Worm (Caenorhabditis elegans) whole organism, L3 larva: ENCODE measurements around the gene C04F6.7.

Experiments
- R02D3.7 ChIP-seq: fragments of 150-350 bp; optimal IDR thresholded peaks from 2 replicates; lab custom pipeline; 2014; ENCODE audit warnings: missing biosample characterization, missing genetic modification characterization
- ZK546.5 ChIP-seq: sonication (generic microtip); optimal IDR thresholded peaks from 2 replicates; lab custom pipeline; 2017; ENCODE audit warnings: missing biosample characterization, missing genetic modification characterization
- ama-1 ChIP-seq: fragments of 150-350 bp; optimal IDR thresholded peaks from 2 replicates; lab custom pipeline; 2018
- ceh-16 ChIP-seq: sonication (generic microtip); optimal IDR thresholded peaks from 2 replicates; lab custom pipeline; 2017; ENCODE audit warnings: missing biosample characterization, missing genetic modification characterization
- ceh-28 ChIP-seq: fragments of 150-350 bp; optimal IDR thresholded peaks from 2 replicates; lab custom pipeline; 2014; ENCODE audit warnings: missing biosample characterization, missing genetic modification reagents, missing genetic modification characterization
- ceh-9 ChIP-seq: sonication (generic microtip); optimal IDR thresholded peaks from 2 replicates; lab custom pipeline; 2018; ENCODE audit warnings: missing biosample characterization, missing genetic modification characterization
- egl-27 ChIP-seq: sonication (generic microtip); optimal IDR thresholded peaks from 4 replicates; lab custom pipeline; 2017; ENCODE audit warnings: missing biosample characterization, missing genetic modification reagents, missing genetic modification characterization
- egl-5 ChIP-seq: fragments of 150-350 bp; optimal IDR thresholded peaks from 2 replicates; lab custom pipeline; 2017; ENCODE audit warnings: missing biosample characterization, missing genetic modification reagents, missing genetic modification characterization, inconsistent platforms
- elt-1 ChIP-seq: fragments of 150-350 bp; optimal IDR thresholded peaks from 2 replicates; lab custom pipeline; 2014; ENCODE audit warnings: missing biosample characterization, missing genetic modification characterization
- elt-2 ChIP-seq: sonication (generic microtip); optimal IDR thresholded peaks from 2 replicates; lab custom pipeline; 2016; ENCODE audit warnings: missing genetic modification reagents, mild to moderate bottlenecking, missing genetic modification characterization, missing compliant biosample characterization
- eor-1 ChIP-seq, 2 experiments: fragments of 150-350 bp; optimal IDR thresholded peaks; 2 replicates each; lab custom pipeline; 2014 to 2018; ENCODE audit warnings: missing biosample characterization in 2 of 2, missing genetic modification characterization in 2 of 2
- fkh-10 ChIP-seq: sonication (generic microtip); optimal IDR thresholded peaks from 2 replicates; lab custom pipeline; 2017; ENCODE audit warnings: missing biosample characterization, missing genetic modification reagents, missing genetic modification characterization
- fkh-2 ChIP-seq: fragments of 150-350 bp; optimal IDR thresholded peaks from 2 replicates; lab custom pipeline; 2014; ENCODE audit warnings: missing biosample characterization, missing genetic modification reagents, missing genetic modification characterization
- fos-1 ChIP-seq: fragments of 150-350 bp; optimal IDR thresholded peaks from 2 replicates; lab custom pipeline; 2014; ENCODE audit warnings: missing biosample characterization, missing genetic modification characterization
- jun-1 ChIP-seq: fragments of 150-350 bp; optimal IDR thresholded peaks from 2 replicates; lab custom pipeline; 2014; ENCODE audit warnings: missing biosample characterization, missing genetic modification reagents, missing genetic modification characterization
- lin-15B ChIP-seq: fragments of 150-350 bp; optimal IDR thresholded peaks from 2 replicates; lab custom pipeline; 2014; ENCODE audit warnings: missing biosample characterization, missing genetic modification characterization
- lin-39 ChIP-seq: fragments of 150-350 bp; optimal IDR thresholded peaks from 2 replicates; lab custom pipeline; 2018; ENCODE audit warnings: missing biosample characterization, missing genetic modification reagents, missing genetic modification characterization
- lsy-12 ChIP-seq: sonication (generic microtip); optimal IDR thresholded peaks from 2 replicates; lab custom pipeline; 2016; ENCODE audit warnings: mild to moderate bottlenecking, missing genetic modification characterization, missing compliant biosample characterization
- mdl-1 ChIP-seq: fragments of 150-350 bp; optimal IDR thresholded peaks from 2 replicates; lab custom pipeline; 2014; ENCODE audit warnings: missing biosample characterization, missing genetic modification characterization
- mml-1 ChIP-seq: fragments of 150-350 bp; sonication (generic microtip); optimal IDR thresholded peaks from 3 replicates; lab custom pipeline; 2014; ENCODE audit warnings: missing biosample characterization, missing genetic modification characterization
- nhr-12 ChIP-seq: fragments of 150-350 bp; optimal IDR thresholded peaks from 2 replicates; lab custom pipeline; 2014; ENCODE audit warnings: missing biosample characterization, missing genetic modification characterization
- nhr-23 ChIP-seq: fragments of 150-350 bp; optimal IDR thresholded peaks from 2 replicates; lab custom pipeline; 2014; ENCODE audit warnings: missing biosample characterization, missing genetic modification reagents, missing genetic modification characterization
- nhr-28 ChIP-seq: fragments of 150-350 bp; optimal IDR thresholded peaks from 2 replicates; lab custom pipeline; 2014; ENCODE audit warnings: missing biosample characterization, missing genetic modification characterization
- nhr-43 ChIP-seq: sonication (generic microtip); optimal IDR thresholded peaks from 2 replicates; lab custom pipeline; 2016; ENCODE audit warnings: mild to moderate bottlenecking, missing genetic modification characterization, missing compliant biosample characterization; ENCODE audit not compliant: poor library complexity, severe bottlenecking
- nhr-77 ChIP-seq: fragments of 150-350 bp; optimal IDR thresholded peaks from 2 replicates; lab custom pipeline; 2014; ENCODE audit warnings: missing biosample characterization, missing genetic modification characterization
- pha-4 ChIP-seq: fragments of 150-350 bp; optimal IDR thresholded peaks from 2 replicates; lab custom pipeline; 2014; ENCODE audit warnings: missing biosample characterization, missing genetic modification reagents, missing genetic modification characterization
- pqm-1 ChIP-seq: fragments of 150-350 bp; optimal IDR thresholded peaks from 2 replicates; lab custom pipeline; 2017; ENCODE audit warnings: missing biosample characterization, missing genetic modification characterization, inconsistent platforms
- skn-1 ChIP-seq: fragments of 150-350 bp; optimal IDR thresholded peaks from 2 replicates; lab custom pipeline; 2014; ENCODE audit warnings: missing biosample characterization, missing genetic modification characterization
- snpc-4 ChIP-seq: fragments of 150-350 bp; optimal IDR thresholded peaks from 2 replicates; lab custom pipeline; 2014; ENCODE audit warnings: missing biosample characterization, missing genetic modification characterization
- unc-39 ChIP-seq: sonication (generic microtip); optimal IDR thresholded peaks from 4 replicates; lab custom pipeline; 2017; ENCODE audit warnings: missing biosample characterization, missing genetic modification characterization
- unc-62 ChIP-seq: fragments of 150-350 bp; sonication (generic microtip); optimal IDR thresholded peaks from 4 replicates; lab custom pipeline; 2014; ENCODE audit warnings: missing biosample characterization, missing genetic modification reagents, missing genetic modification characterization
- zag-1 ChIP-seq: fragments of 150-350 bp; optimal IDR thresholded peaks from 2 replicates; lab custom pipeline; 2014; ENCODE audit warnings: missing biosample characterization, missing genetic modification characterization
- ztf-11 ChIP-seq: fragments of 150-350 bp; optimal IDR thresholded peaks from 2 replicates; lab custom pipeline; 2014; ENCODE audit warnings: missing biosample characterization, missing genetic modification characterization
- ztf-4 ChIP-seq: fragments of 150-350 bp; optimal IDR thresholded peaks from 2 replicates; lab custom pipeline; 2014; ENCODE audit warnings: missing biosample characterization, missing genetic modification characterization

The C04F6.7 gene

ce11 chrX:3444514-3444913 is 25.5 kb upstream of the C04F6.7 start, which contains the start of gene ZK813.7:
ZK813.7 (plus strand) TSS chrX:3444814.
- TF ChIP-seq unc-62 (GFP tag; lab: Kevin White, UChicago) = no peak
- no peak for TF ChIP-seq lin-39
- TF ChIP-seq elt-2 (tag; lab: Kevin White, UChicago) = no peak
- TF ChIP-seq fos-1 = no peak
- no peak for TF ChIP-seq nhr-12 (tag; lab: Kevin White, UChicago)
- no peak for TF ChIP-seq nhr-28 (tag; lab: Kevin White, UChicago)
- no peak for TF ChIP-seq nhr-23 (tag; lab: Kevin White, UChicago)
- TF ChIP-seq lsy-12 (tag; lab: Kevin White, UChicago) = no peak
- no peak for TF ChIP-seq snpc-4 (tag; lab: Kevin White, UChicago)
- no peak for TF ChIP-seq elt-1
- no peak for TF ChIP-seq unc-39 (tag; lab: Kevin White, UChicago)
- no peak for TF ChIP-seq eor-1 (tag; optimal IDR thresholded peaks at IDR 0.05; lab: Kevin White, UChicago)
- no peak for TF ChIP-seq egl-5 (tag; lab: Kevin White, UChicago)
- TF ChIP-seq ZK546.5 (tag; lab: Kevin White, UChicago) = no peak

ce11 chrX:3443526-3443925 is 24.5 kb upstream of the C04F6.7 start, which contains the start of gene ZK813.2:
ZK813.2 (plus strand) TSS chrX:3443826.
- TF ChIP-seq skn-1 (tag; lab: Kevin White, UChicago) = no peak
- TF ChIP-seq ama-1 (lab: Kevin White, UChicago) = no peak
- TF ChIP-seq lin-39 = no peak
- no peak for TF ChIP-seq elt-1
- TF ChIP-seq unc-62 (GFP tag; lab: Kevin White, UChicago) = no peak
- TF ChIP-seq elt-2 (tag; lab: Kevin White, UChicago) = no peak
- TF ChIP-seq nhr-77 (tag; lab: Kevin White, UChicago) = no peak
- no peak for TF ChIP-seq lin-15B
- no peak for TF ChIP-seq unc-39 (tag; lab: Kevin White, UChicago)
- no peak for TF ChIP-seq ceh-28 (tag; lab: Kevin White, UChicago)
- TF ChIP-seq nhr-12 (tag; lab: Kevin White, UChicago) = no peak
- no peak for TF ChIP-seq R02D3.7 (tag; lab: Kevin White, UChicago)
- no peak for TF ChIP-seq jun-1 (tag; lab: Kevin White, UChicago)
- TF ChIP-seq egl-27 = no peak
- TF ChIP-seq nhr-43 = no peak
- no peak for TF ChIP-seq fkh-2 (tag; lab: Kevin White, UChicago)
- no peak for TF ChIP-seq ceh-9 (tag; lab: Kevin White, UChicago)

DNA sequence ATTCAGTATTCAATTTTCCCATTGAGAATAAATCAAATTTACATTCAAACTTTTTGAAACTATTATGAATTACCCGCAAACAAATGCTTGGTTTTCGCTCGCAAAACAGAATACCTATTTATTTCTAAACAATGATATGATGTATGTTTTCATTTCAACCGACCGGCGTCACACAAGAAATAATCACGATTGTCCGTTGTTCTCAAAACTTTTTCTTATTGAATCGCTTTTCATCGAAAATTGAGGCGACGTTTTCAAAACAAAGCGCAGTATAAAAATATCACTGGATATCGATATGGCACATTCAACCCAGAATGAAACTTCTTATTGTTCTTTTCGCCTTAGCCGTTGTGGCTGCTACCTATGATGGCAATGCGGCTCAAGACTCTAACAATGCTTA is 22.6 kb upstream of the C04F6.7 start, which contains the start of gene ZK813.3:
TSS of gene ZK813.3 (plus strand) at position 301 of the 400 bp plus-strand sequence.
- TF ChIP-seq ceh-16 (tag; lab: Kevin White, UChicago) (no peak), ztf-4 (no peak), ama-1 (lab: Kevin White, UChicago) (no peak), jun-1 (tag; lab: Kevin White, UChicago) (no peak), mdl-1 (tag; lab: Kevin White, UChicago) (no peak), ZK546.5 (tag; lab: Kevin White, UChicago) (no peak), R02D3.7 (tag; lab: Kevin White, UChicago) (no peak), nhr-12 (tag; lab: Kevin White, UChicago) (no peak), ceh-9 (tag; lab: Kevin White, UChicago) (no peak), elt-1 (no peak), fkh-10 (GFP tag; lab: Kevin White, UChicago) (no peak), nhr-23 (tag; lab: Kevin White, UChicago) (no peak), ztf-11 (tag; lab: Kevin White, UChicago) (no peak), pqm-1 (tag; lab: Kevin White, UChicago) (no peak)

DNA sequence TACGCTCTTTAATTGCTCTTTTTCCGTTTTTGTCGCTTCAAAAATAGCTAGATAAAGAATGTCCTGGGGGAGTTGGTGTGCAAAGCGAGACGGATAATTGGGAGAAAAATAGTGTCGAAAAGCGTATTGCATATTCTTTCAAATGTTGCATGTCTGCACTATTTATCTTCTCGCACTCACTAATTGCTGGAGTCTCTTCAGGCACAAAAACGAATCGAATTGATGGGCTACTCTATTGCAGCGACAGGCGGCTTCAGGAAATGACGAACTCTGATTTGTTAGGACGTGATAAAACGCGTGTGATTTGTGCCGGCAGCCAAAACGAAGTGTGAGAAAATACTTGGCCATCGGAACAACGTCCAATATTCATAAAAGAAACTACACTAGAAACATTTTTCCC is 21.3 kb upstream of the C04F6.7 start:
- TF ChIP-seq lin-39 (peak; percentile 59), egl-27 (no peak)

DNA sequence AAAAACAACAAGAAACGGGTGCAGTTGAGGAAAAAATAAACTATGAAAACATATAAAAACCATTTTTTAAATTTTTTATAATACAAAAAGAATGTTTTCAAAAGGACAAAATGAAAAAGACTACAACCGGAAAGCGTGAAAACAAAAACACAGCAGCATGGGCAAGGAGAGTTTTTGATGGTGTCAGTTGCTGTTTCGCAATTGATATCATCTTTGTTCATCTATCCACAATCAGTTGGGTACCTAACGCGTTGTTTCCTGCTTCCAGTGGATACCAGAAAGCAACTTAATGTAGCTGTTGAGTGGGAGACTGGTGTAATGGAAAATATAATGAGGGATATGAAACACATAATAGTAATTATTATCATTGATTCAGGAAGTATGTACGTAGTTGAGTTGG is 20.8 kb upstream of the C04F6.7 start:
- TF ChIP-seq elt-1 (no peak), ztf-11 (tag; lab: Kevin White, UChicago) (no peak), nhr-43 (no peak), nhr-12 (tag; lab: Kevin White, UChicago) (no peak), mdl-1 (tag; lab: Kevin White, UChicago) (no peak), egl-27 (no peak), pha-4 (tag; lab: Kevin White, UChicago) (no peak), mml-1 (no peak), zag-1 (tag; lab: Kevin White, UChicago) (no peak), snpc-4 (tag; lab: Kevin White, UChicago) (no peak), ceh-9 (tag; lab: Kevin White, UChicago) (no peak)
